Fruit fly (Drosophila melanogaster) whole organism, embryonic: ENCODE data around the gene pxb.

Source experiments
- CG11093 ChIP-seq: fragments of 200-800 bp; sonication (Bioruptor generic); IDR thresholded peaks from 3 replicates; pipeline ENCODE4 v1.3.6; 2022; ENCODE audit warnings: missing biosample characterization, missing genetic modification characterization
- CG15269 ChIP-seq: fragments of 200-800 bp; sonication (Bioruptor generic); optimal IDR thresholded peaks from 2 replicates; lab custom pipeline; 2018; ENCODE audit warnings: missing biosample characterization, mild to moderate bottlenecking, missing genetic modification characterization, moderate library complexity
- lilli ChIP-seq: fragments of 200-800 bp; sonication (Bioruptor generic); optimal IDR thresholded peaks from 3 replicates; lab custom pipeline; 2016; ENCODE audit warnings: missing biosample characterization, missing genetic modification characterization
- lola ChIP-seq, 3 experiments: fragments of >200 bp in 2 of 3; fragments of 200-800 bp in 1 of 3; sonication (Bioruptor generic) in 1 of 3; optimal IDR thresholded peaks; 2 replicates each; lab custom pipeline; 2017 to 2019; ENCODE audit warnings: missing biosample characterization in 3 of 3, missing genetic modification characterization in 3 of 3, mild to moderate bottlenecking in 1 of 3, moderate library complexity in 1 of 3
- onecut ChIP-seq: fragments of 200-800 bp; sonication (Bioruptor generic); IDR thresholded peaks from 2 replicates; pipeline ENCODE4 v1.3.6; 2022; ENCODE audit warnings: missing biosample characterization, missing genetic modification characterization
- sob ChIP-seq: fragments of 200-800 bp; sonication (Bioruptor generic); IDR thresholded peaks from 2 replicates; pipeline ENCODE4 v1.3.6; 2022; ENCODE audit warnings: missing biosample characterization, missing genetic modification characterization
- zfh1 ChIP-seq: fragments of 200-800 bp; sonication (Bioruptor generic); IDR thresholded peaks from 3 replicates; pipeline ENCODE4 v1.3.6; 2022; ENCODE audit warnings: missing biosample characterization, missing genetic modification characterization

- TF ChIP-seq CG11093 (GFP tag; lab: Robert Waterston, UW) (no peak), onecut (GFP tag; lab: Robert Waterston, UW) (no peak), zfh1 (GFP tag; lab: Robert Waterston, UW) (no peak), sob (GFP tag; lab: Robert Waterston, UW) (no peak), lola (GFP tag; optimal IDR thresholded peaks at IDR 0.05; lab: Kevin White, UChicago) (no peak), lilli (no peak), CG15269 (no peak)
Observed at dm6 chr3R:15632441-15632840, 33.5 kb upstream of the pxb start.
